Fruit fly (Drosophila melanogaster) whole organism, wandering third instar larva: Measurements from ENCODE around the gene CG17364.

Source experiments
- CG32264 ChIP-seq: fragments of 200-800 bp; sonication (Bioruptor generic); optimal IDR thresholded peaks from 2 replicates; lab custom pipeline; 2016; ENCODE audit warnings: missing biosample characterization, missing genetic modification characterization
- Dfd ChIP-seq: fragments of >200 bp; optimal IDR thresholded peaks from 2 replicates; lab custom pipeline; 2017; ENCODE audit warnings: missing biosample characterization, missing genetic modification characterization
- Hr83 ChIP-seq: fragments of 200-300 bp; sonication (Bioruptor generic); optimal IDR thresholded peaks from 2 replicates; lab custom pipeline; 2016; ENCODE audit warnings: missing biosample characterization, mild to moderate bottlenecking, missing genetic modification characterization, moderate library complexity; ENCODE audit not compliant: poor library complexity, severe bottlenecking
- Mio ChIP-seq: sonication (Bioruptor generic); optimal IDR thresholded peaks from 2 replicates; lab custom pipeline; 2016; ENCODE audit warnings: missing biosample characterization, missing genetic modification characterization
- Myc ChIP-seq: fragments of >200 bp; optimal IDR thresholded peaks from 2 replicates; lab custom pipeline; 2017
- Vsx2 ChIP-seq: fragments of 200-300, 225-300 bp; sonication (Bioruptor generic); optimal IDR thresholded peaks from 2 replicates; lab custom pipeline; 2018; ENCODE audit warnings: missing biosample characterization, missing genetic modification characterization; ENCODE audit not compliant: partially characterized antibody
- dsf ChIP-seq: sonication (Bioruptor generic); optimal IDR thresholded peaks from 2 replicates; lab custom pipeline; 2016; ENCODE audit warnings: missing biosample characterization, missing genetic modification characterization, borderline replicate concordance
- jim ChIP-seq: fragments of 175-275, 200-325 bp; sonication (Bioruptor generic); optimal IDR thresholded peaks from 2 replicates; lab custom pipeline; 2016; ENCODE audit warnings: missing biosample characterization, mild to moderate bottlenecking, missing genetic modification characterization
- lola ChIP-seq: fragments of >200 bp; optimal IDR thresholded peaks from 2 replicates; lab custom pipeline; 2017; ENCODE audit warnings: missing biosample characterization, missing genetic modification characterization
- psq ChIP-seq: fragments of 200-800 bp; sonication (Bioruptor generic); optimal IDR thresholded peaks from 3 replicates; lab custom pipeline; 2017; ENCODE audit warnings: missing biosample characterization, mild to moderate bottlenecking, missing genetic modification characterization, moderate library complexity
- sage ChIP-seq: fragments of 200-800 bp; sonication (Bioruptor generic); optimal IDR thresholded peaks from 2 replicates; lab custom pipeline; 2016; ENCODE audit warnings: missing biosample characterization, mild to moderate bottlenecking, missing genetic modification characterization
- usp ChIP-seq: fragments of >200 bp; optimal IDR thresholded peaks from 2 replicates; lab custom pipeline; 2017; ENCODE audit warnings: missing biosample characterization, missing genetic modification characterization

DNA sequence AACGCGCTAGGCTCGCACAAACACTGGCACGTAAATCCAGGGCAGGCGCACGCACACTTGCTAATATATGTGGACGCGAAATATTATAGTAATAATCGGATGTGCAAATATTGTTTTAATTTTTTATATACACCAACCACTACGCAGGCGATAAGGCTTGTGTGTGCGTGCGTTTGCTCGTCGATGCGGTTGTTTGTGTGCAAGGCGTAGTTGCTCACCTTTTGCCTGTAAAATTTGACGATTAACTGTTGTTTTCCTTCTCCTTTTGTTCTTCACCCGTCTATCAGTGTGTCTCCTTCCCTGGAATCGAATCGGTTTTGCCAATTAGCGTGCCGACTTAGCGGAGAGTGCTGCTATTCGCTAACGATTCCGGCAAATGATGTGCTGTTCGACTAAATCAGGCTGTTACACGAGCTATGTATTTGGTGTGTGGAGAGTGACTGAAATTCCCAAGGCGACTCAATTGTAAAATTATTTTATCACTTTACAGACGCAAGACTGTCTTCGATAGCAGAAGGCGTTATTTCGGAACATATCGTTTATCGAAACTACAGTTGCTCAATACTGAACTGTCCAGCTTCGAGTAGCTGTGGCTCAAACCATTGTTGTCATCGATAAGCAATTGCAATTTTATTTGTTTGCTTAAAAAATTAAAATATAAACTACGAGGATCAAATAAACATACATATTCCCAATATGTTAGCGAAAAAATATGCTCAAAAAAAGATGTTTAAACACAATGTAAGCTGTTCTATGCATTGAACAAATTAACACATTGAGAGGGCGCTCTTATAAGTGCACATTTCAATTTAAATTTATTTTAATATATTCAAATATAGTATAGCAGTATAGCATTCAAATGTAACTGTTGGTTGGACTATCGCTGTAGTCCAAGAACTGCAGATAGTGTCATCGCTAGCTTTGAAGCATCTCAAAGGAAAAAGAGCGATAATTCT, 38.2 kb upstream of the CG17364 start, which contains the start of the genes CG6650 and endos:
- TF ChIP-seq usp (GFP tag; lab: Kevin White, UChicago) (no peak), Myc (peak; percentile 28), psq (GFP tag; lab: Kevin White, UChicago) (peak; percentile 69), dsf (peak; percentile 4), Mio (GFP tag; lab: Kevin White, UChicago) (no peak), Vsx2 (GFP tag; lab: Kevin White, UChicago) (no peak), CG32264 (GFP tag; lab: Kevin White, UChicago) (no peak), jim (no peak), sage (GFP tag; lab: Kevin White, UChicago) (peak; percentile 43), Hr83 (peak; percentile 85), lola (GFP tag; lab: Kevin White, UChicago) (no peak), Dfd (GFP tag; lab: Kevin White, UChicago) (no peak)
